Fruit fly (Drosophila melanogaster) Kc167 (cell line): Measurements from ENCODE around the gene Acp63F.

ENCODE experiments used
- Myc ChIP-seq: fragments of >200 bp; optimal IDR thresholded peaks from 2 replicates; lab custom pipeline; 2017; ENCODE audit warnings: missing external identifiers
- Sin3A ChIP-seq: fragments of >200 bp; optimal IDR thresholded peaks from 2 replicates; lab custom pipeline; 2018; ENCODE audit warnings: missing external identifiers
- h ChIP-seq: fragments of >200 bp; optimal IDR thresholded peaks from 3 replicates; lab custom pipeline; 2018; ENCODE audit warnings: missing external identifiers
- psq ChIP-seq: fragments of >200 bp; optimal IDR thresholded peaks from 2 replicates; lab custom pipeline; 2017; ENCODE audit warnings: missing external identifiers
- ttk ChIP-seq: sonication (Bioruptor generic); optimal IDR thresholded peaks from 2 replicates; lab custom pipeline; 2017; ENCODE audit warnings: missing external identifiers

dm6 chr3L:3851048-3851447, 34.9 kb upstream of the Acp63F start:
- no peak for TF ChIP-seq psq (lab: Kevin White, UChicago)
- no peak for TF ChIP-seq ttk
- no peak for TF ChIP-seq Sin3A (lab: Kevin White, UChicago)
- TF ChIP-seq h (lab: Kevin White, UChicago) = no peak
- TF ChIP-seq Myc (lab: Kevin White, UChicago) = no peak
